Worm (Caenorhabditis elegans) whole organism, L1 larva: ENCODE results near the gene F41H8.2.

Experiments used
- C04F5.9 ChIP-seq: sonication (generic microtip); optimal IDR thresholded peaks from 2 replicates; lab custom pipeline; 2016; ENCODE audit warnings: missing genetic modification characterization, missing compliant biosample characterization
- ceh-82 ChIP-seq, 3 experiments: fragments of 150-350 bp in 1 of 3; sonication (generic microtip) in 2 of 3; optimal IDR thresholded peaks; 2 replicates each; lab custom pipeline; 2014 to 2017; ENCODE audit warnings: missing biosample characterization in 3 of 3, missing genetic modification characterization in 3 of 3
- egl-27 ChIP-seq, 2 experiments: fragments of 150-350 bp in 1 of 2; sonication (generic microtip); optimal IDR thresholded peaks; 3 replicates each; lab custom pipeline; 2017 to 2018; ENCODE audit warnings: missing biosample characterization in 2 of 2, missing genetic modification characterization in 2 of 2, missing genetic modification reagents in 2 of 2
- nhr-28 ChIP-seq: fragments of 150-350 bp; optimal IDR thresholded peaks from 2 replicates; lab custom pipeline; 2014; ENCODE audit warnings: missing biosample characterization, missing genetic modification characterization
- pqm-1 ChIP-seq: sonication (generic microtip); optimal IDR thresholded peaks from 3 replicates; lab custom pipeline; 2017; ENCODE audit warnings: missing biosample characterization, missing genetic modification characterization
- skn-1 ChIP-seq: fragments of 150-350 bp; optimal IDR thresholded peaks from 2 replicates; lab custom pipeline; 2014; ENCODE audit warnings: missing biosample characterization, missing genetic modification characterization

ce11 chrV:849512-849911 lies 23.3 kb downstream of the F41H8.2 start, which contains the start of gene srbc-12:
- no peak for TF ChIP-seq egl-27 (tag; optimal IDR thresholded peaks at IDR 0.05; lab: Kevin White, UChicago)
- no peak for TF ChIP-seq pqm-1
- TF ChIP-seq nhr-28 (tag; lab: Kevin White, UChicago): no peak
- no peak for TF ChIP-seq C04F5.9 (tag; lab: Kevin White, UChicago)
- no peak for TF ChIP-seq ceh-82 (tag; optimal IDR thresholded peaks at IDR 0.05; lab: Kevin White, UChicago)
- TF ChIP-seq skn-1 (tag; lab: Kevin White, UChicago): no peak
